Fruit fly (Drosophila melanogaster) whole organism, prepupa: Measurements from ENCODE around the gene slmo.
A peak's percentile ranks its signal among the peaks of the same experiment; 100 is the strongest.

Experiments used
- Blimp-1 ChIP-seq: fragments of 200-800 bp; sonication (Bioruptor generic); optimal IDR thresholded peaks from 3 replicates; lab custom pipeline; 2017; ENCODE audit warnings: missing biosample characterization, missing genetic modification characterization, mild to moderate bottlenecking, moderate library complexity, missing genetic modification reagents
- CG10631 ChIP-seq: fragments of 200-800 bp; sonication (Bioruptor generic); optimal IDR thresholded peaks from 2 replicates; lab custom pipeline; 2016; ENCODE audit warnings: missing biosample characterization, missing genetic modification characterization
- CG11762 ChIP-seq: fragments of 200-800 bp; sonication (Bioruptor generic); optimal IDR thresholded peaks from 3 replicates; lab custom pipeline; 2016; ENCODE audit warnings: missing biosample characterization, missing genetic modification characterization; ENCODE audit not compliant: insufficient read depth
- CG11902 ChIP-seq: fragments of 200-800 bp; sonication (Bioruptor generic); optimal IDR thresholded peaks from 3 replicates; lab custom pipeline; 2016; ENCODE audit warnings: missing biosample characterization, missing genetic modification characterization
- CG15336 ChIP-seq: fragments of 200-800 bp; sonication (Bioruptor generic); IDR thresholded peaks from 2 replicates; pipeline ENCODE4 v1.3.6; 2022; ENCODE audit warnings: missing biosample characterization, missing genetic modification characterization
- CG16779 ChIP-seq: fragments of 200-800 bp; sonication (Bioruptor generic); optimal IDR thresholded peaks from 3 replicates; lab custom pipeline; 2017; ENCODE audit warnings: missing biosample characterization, mild to moderate bottlenecking, missing genetic modification characterization
- CG3032 ChIP-seq: fragments of 200-800 bp; optimal IDR thresholded peaks from 2 replicates; lab custom pipeline; 2019; ENCODE audit warnings: missing biosample characterization, mild to moderate bottlenecking, missing genetic modification characterization, moderate library complexity
- CG31627 ChIP-seq: fragments of 200-800 bp; sonication (Bioruptor generic); optimal IDR thresholded peaks from 3 replicates; lab custom pipeline; 2016; ENCODE audit warnings: missing biosample characterization, missing genetic modification characterization
- CG32006 ChIP-seq: fragments of 200-800 bp; sonication (Bioruptor generic); optimal IDR thresholded peaks from 3 replicates; lab custom pipeline; 2017; ENCODE audit warnings: missing biosample characterization, mild to moderate bottlenecking, missing genetic modification characterization
- CG34406 ChIP-seq: fragments of 200-800 bp; sonication (Bioruptor generic); optimal IDR thresholded peaks from 3 replicates; lab custom pipeline; 2016; ENCODE audit warnings: missing biosample characterization, missing genetic modification characterization
- CG3919 ChIP-seq: fragments of 200-800 bp; sonication (Bioruptor generic); optimal IDR thresholded peaks from 3 replicates; lab custom pipeline; 2016; ENCODE audit warnings: missing biosample characterization, missing genetic modification characterization
- CG4318 ChIP-seq: fragments of 200-800 bp; sonication (Bioruptor generic); optimal IDR thresholded peaks from 3 replicates; lab custom pipeline; 2017; ENCODE audit warnings: missing biosample characterization, mild to moderate bottlenecking, missing genetic modification characterization
- CG6163 ChIP-seq: fragments of 200-800 bp; sonication (Bioruptor generic); IDR thresholded peaks from 3 replicates; pipeline ENCODE4 v1.3.6; 2022; ENCODE audit warnings: missing biosample characterization, missing genetic modification characterization
- CG6792 ChIP-seq: fragments of 200-800 bp; sonication (Bioruptor generic); optimal IDR thresholded peaks from 3 replicates; lab custom pipeline; 2016; ENCODE audit warnings: missing biosample characterization, missing genetic modification characterization
- CG6808 ChIP-seq: fragments of 200-800 bp; sonication (Bioruptor generic); optimal IDR thresholded peaks from 3 replicates; lab custom pipeline; 2017; ENCODE audit warnings: missing biosample characterization, missing genetic modification characterization, mild to moderate bottlenecking, moderate library complexity, missing genetic modification reagents
- CG6854 ChIP-seq: fragments of 200-800 bp; sonication (Bioruptor generic); optimal IDR thresholded peaks from 2 replicates; lab custom pipeline; 2017; ENCODE audit warnings: missing biosample characterization, mild to moderate bottlenecking, missing genetic modification characterization
- CG7368 ChIP-seq: fragments of 200-800 bp; sonication (Bioruptor generic); optimal IDR thresholded peaks from 3 replicates; lab custom pipeline; 2016; ENCODE audit warnings: missing biosample characterization, missing genetic modification characterization
- CG8632 ChIP-seq: fragments of 200-800 bp; sonication (Bioruptor generic); optimal IDR thresholded peaks from 3 replicates; lab custom pipeline; 2016; ENCODE audit warnings: missing biosample characterization, missing genetic modification characterization
- CG9139 ChIP-seq: fragments of 200-800 bp; sonication (Bioruptor generic); optimal IDR thresholded peaks from 3 replicates; lab custom pipeline; 2017; ENCODE audit warnings: missing biosample characterization, mild to moderate bottlenecking, missing genetic modification characterization
- Eip78C ChIP-seq: fragments of 200-800 bp; sonication (Bioruptor generic); peaks from one replicate; lab custom pipeline; 2016; ENCODE audit warnings: missing biosample characterization, missing genetic modification characterization
- Eip93F ChIP-seq: fragments of 200-800 bp; sonication (Bioruptor generic); optimal IDR thresholded peaks from 2 replicates; lab custom pipeline; 2016; ENCODE audit warnings: missing biosample characterization, mild to moderate bottlenecking, missing genetic modification characterization
- Ets21C ChIP-seq: fragments of 200-800 bp; sonication (Bioruptor generic); optimal IDR thresholded peaks from 3 replicates; lab custom pipeline; 2016; ENCODE audit warnings: missing biosample characterization, missing genetic modification characterization
- Gug ChIP-seq: fragments of 200-800 bp; sonication (Bioruptor generic); IDR thresholded peaks from 2 replicates; pipeline ENCODE4 v1.3.6; 2022; ENCODE audit warnings: missing biosample characterization, missing genetic modification characterization
- Hr38 ChIP-seq: sonication (Bioruptor generic); optimal IDR thresholded peaks from 2 replicates; lab custom pipeline; 2016; ENCODE audit warnings: missing biosample characterization, missing genetic modification characterization
- Hr39 ChIP-seq: fragments of 200-800 bp; sonication (Bioruptor generic); optimal IDR thresholded peaks from 2 replicates; lab custom pipeline; 2016; ENCODE audit warnings: missing biosample characterization, missing genetic modification characterization
- Hr4 ChIP-seq: fragments of 200-800 bp; sonication (Bioruptor generic); optimal IDR thresholded peaks from 3 replicates; lab custom pipeline; 2016; ENCODE audit warnings: missing biosample characterization, missing genetic modification characterization
- Met ChIP-seq: fragments of 200-800 bp; sonication (Bioruptor generic); optimal IDR thresholded peaks from 3 replicates; lab custom pipeline; 2016; ENCODE audit warnings: missing biosample characterization, missing genetic modification characterization
- Smox ChIP-seq: fragments of 200-800 bp; sonication (Bioruptor generic); optimal IDR thresholded peaks from 3 replicates; lab custom pipeline; 2016; ENCODE audit warnings: missing biosample characterization, missing genetic modification characterization
- Sox14 ChIP-seq: fragments of 200-800 bp; sonication (Bioruptor generic); optimal IDR thresholded peaks from 3 replicates; lab custom pipeline; 2016; ENCODE audit warnings: missing biosample characterization, missing genetic modification characterization
- Sox15 ChIP-seq: fragments of 200-800 bp; sonication (Bioruptor generic); optimal IDR thresholded peaks from 3 replicates; lab custom pipeline; 2016; ENCODE audit warnings: missing biosample characterization, missing genetic modification characterization
- achi ChIP-seq: fragments of 200-800 bp; sonication (Bioruptor generic); optimal IDR thresholded peaks from 3 replicates; lab custom pipeline; 2016; ENCODE audit warnings: missing biosample characterization, missing genetic modification characterization
- dac ChIP-seq: fragments of 200-800 bp; sonication (Bioruptor generic); optimal IDR thresholded peaks from 2 replicates; lab custom pipeline; 2017; ENCODE audit warnings: missing biosample characterization, mild to moderate bottlenecking, missing genetic modification characterization
- dsx ChIP-seq: fragments of 200-800 bp; optimal IDR thresholded peaks from 3 replicates; lab custom pipeline; 2019; ENCODE audit warnings: missing biosample characterization, mild to moderate bottlenecking, missing genetic modification characterization, moderate library complexity; ENCODE audit not compliant: poor library complexity, severe bottlenecking
- eg ChIP-seq: fragments of 200-800 bp; sonication (Bioruptor generic); IDR thresholded peaks from 3 replicates; pipeline ENCODE4 v1.3.6; 2022; ENCODE audit warnings: missing biosample characterization, missing genetic modification characterization
- esn ChIP-seq: fragments of 200-800 bp; sonication (Bioruptor generic); optimal IDR thresholded peaks from 2 replicates; lab custom pipeline; 2016; ENCODE audit warnings: missing biosample characterization, mild to moderate bottlenecking, missing genetic modification characterization, moderate library complexity
- fd59A ChIP-seq: fragments of 200-800 bp; sonication (Bioruptor generic); optimal IDR thresholded peaks from 2 replicates; lab custom pipeline; 2017; ENCODE audit warnings: missing biosample characterization, mild to moderate bottlenecking, missing genetic modification characterization, missing genetic modification reagents
- fd85E ChIP-seq: fragments of 200-800 bp; sonication (Bioruptor generic); optimal IDR thresholded peaks from 3 replicates; lab custom pipeline; 2016; ENCODE audit warnings: missing biosample characterization, missing genetic modification characterization
- fkh ChIP-seq: fragments of 200-800 bp; sonication (Bioruptor generic); optimal IDR thresholded peaks from 3 replicates; lab custom pipeline; 2017; ENCODE audit warnings: missing biosample characterization, mild to moderate bottlenecking, missing genetic modification characterization, moderate library complexity
- lz ChIP-seq: fragments of 200-800 bp; sonication (Bioruptor generic); optimal IDR thresholded peaks from 3 replicates; lab custom pipeline; 2016; ENCODE audit warnings: missing biosample characterization, missing genetic modification characterization
- salr ChIP-seq, 2 experiments: fragments of 200-800 bp; sonication (Bioruptor generic); optimal IDR thresholded peaks; 3 replicates each; lab custom pipeline; 2016 to 2018; ENCODE audit warnings: missing biosample characterization in 2 of 2, missing genetic modification characterization in 2 of 2, mild to moderate bottlenecking in 1 of 2
- spab ChIP-seq: fragments of 200-800 bp; sonication (Bioruptor generic); optimal IDR thresholded peaks from 2 replicates; lab custom pipeline; 2017; ENCODE audit warnings: missing biosample characterization, mild to moderate bottlenecking, missing genetic modification characterization, missing genetic modification reagents
- ss ChIP-seq, 2 experiments: fragments of 200-800 bp; sonication (Bioruptor generic); optimal IDR thresholded peaks; 2 replicates in 1 of 2; 3 replicates in 1 of 2; lab custom pipeline; 2017 to 2018; ENCODE audit warnings: mild to moderate bottlenecking in 2 of 2, missing biosample characterization in 2 of 2, missing genetic modification characterization in 2 of 2, moderate library complexity in 1 of 2
- svp ChIP-seq: fragments of 200-800 bp; sonication (Bioruptor generic); peaks from one replicate; lab custom pipeline; 2016; ENCODE audit warnings: missing biosample characterization, missing genetic modification characterization
- topi ChIP-seq: fragments of 200-800 bp; sonication (Bioruptor generic); optimal IDR thresholded peaks from 3 replicates; lab custom pipeline; 2016; ENCODE audit warnings: missing biosample characterization, missing genetic modification characterization
- vri ChIP-seq: fragments of 200-800 bp; sonication (Bioruptor generic); optimal IDR thresholded peaks from 3 replicates; lab custom pipeline; 2016; ENCODE audit warnings: missing biosample characterization, mild to moderate bottlenecking, missing genetic modification characterization

The slmo gene

dm6 chr2L:6081134-6081832, 32.8 kb upstream of the slmo start:
- TF ChIP-seq Hr39 (GFP tag; lab: Kevin White, UChicago) (peak; percentile 4), ss (GFP tag; optimal IDR thresholded peaks at IDR 0.05; lab: Kevin White, UChicago) (peak; percentile 54 to 73), CG11902 (no peak), dac (GFP tag; lab: Kevin White, UChicago) (no peak), Blimp-1 (GFP tag; lab: Kevin White, UChicago) (peak; percentile 42), esn (GFP tag; lab: Kevin White, UChicago) (no peak), CG4318 (GFP tag; lab: Kevin White, UChicago) (no peak), CG31627 (GFP tag; lab: Kevin White, UChicago) (no peak), CG6808 (no peak), Sox14 (GFP tag; lab: Kevin White, UChicago) (no peak), fkh (GFP tag; lab: Kevin White, UChicago) (no peak), CG15336 (no peak), Ets21C (GFP tag; lab: Kevin White, UChicago) (no peak), Met (GFP tag; lab: Kevin White, UChicago) (peak; percentile 100), Eip78C (peak; percentile 93), CG3032 (no peak), achi (GFP tag; lab: Kevin White, UChicago) (no peak), CG6792 (GFP tag; lab: Kevin White, UChicago) (no peak), Eip93F (GFP tag; lab: Kevin White, UChicago) (peak; percentile 73), CG3919 (GFP tag; lab: Kevin White, UChicago) (no peak), CG6163 (GFP tag; lab: Robert Waterston, UW) (peak; percentile 29; the same call in 1 of the 3 replicates), CG32006 (GFP tag; lab: Kevin White, UChicago) (no peak), Sox15 (GFP tag; lab: Kevin White, UChicago) (no peak), CG8632 (GFP tag; lab: Kevin White, UChicago) (no peak), Hr38 (no peak), CG6854 (GFP tag; lab: Kevin White, UChicago) (peak; percentile 72), svp (peak; percentile 93), Gug (GFP tag; lab: Robert Waterston, UW) (no peak)
- TF ChIP-seq, all 60 proteins: peak for 9

dm6 chr2L:6080329-6080728, 31.8 kb upstream of the slmo start:
- peak; percentile 28; the same call in 1 of the 3 replicates for TF ChIP-seq CG6163 (GFP tag; lab: Robert Waterston, UW)
- TF ChIP-seq fkh (GFP tag; lab: Kevin White, UChicago) = peak; percentile 91
- TF ChIP-seq CG34406 (GFP tag; lab: Kevin White, UChicago) = no peak
- peak; percentile 39 for TF ChIP-seq CG16779 (tag; lab: Kevin White, UChicago)

DNA sequence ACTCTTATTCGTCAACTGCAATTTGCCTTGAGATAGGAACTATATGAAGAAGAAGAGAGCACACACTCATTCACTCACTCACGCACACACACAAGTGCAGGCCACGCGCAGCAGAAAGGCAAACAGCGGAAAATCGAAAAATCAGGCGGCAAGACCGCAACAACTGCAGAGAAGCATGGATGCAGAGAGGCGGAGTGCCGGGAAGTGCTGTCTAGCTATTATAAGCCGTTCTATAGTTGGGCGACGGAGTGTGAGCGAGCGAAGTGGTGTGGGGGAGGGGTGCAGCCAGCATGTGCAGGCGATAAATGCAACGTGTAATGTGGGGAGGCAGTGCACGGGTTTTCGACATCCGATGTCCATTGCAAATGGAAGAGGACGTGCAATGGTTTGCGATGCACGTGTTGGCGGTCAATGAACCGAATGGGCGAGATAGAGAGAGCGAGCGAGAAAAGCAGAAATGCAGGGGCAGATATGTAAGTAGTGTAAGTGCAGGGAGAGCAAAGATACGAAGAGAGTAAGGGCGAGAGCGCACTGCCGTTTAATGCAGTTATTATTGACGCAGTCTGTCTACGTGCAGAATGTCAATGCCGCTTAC, 30.3 kb upstream of the slmo start:
- no peak for TF ChIP-seq Hr4 (GFP tag; lab: Kevin White, UChicago)
- TF ChIP-seq esn (GFP tag; lab: Kevin White, UChicago) = peak; percentile 3
- TF ChIP-seq spab (GFP tag; lab: Kevin White, UChicago) = no peak
- peak; percentile 63 for TF ChIP-seq CG16779 (tag; lab: Kevin White, UChicago)
- no peak for TF ChIP-seq Smox
- TF ChIP-seq vri (GFP tag; lab: Kevin White, UChicago) = peak; percentile 29
- TF ChIP-seq CG7368 = peak; percentile 29
- TF ChIP-seq dsx = peak; percentile 30
- no peak for TF ChIP-seq CG11762 (GFP tag; lab: Kevin White, UChicago)
- TF ChIP-seq fkh (GFP tag; lab: Kevin White, UChicago) = peak; percentile 71
- TF ChIP-seq fd85E (GFP tag; lab: Kevin White, UChicago) = no peak
- TF ChIP-seq CG9139 (GFP tag; lab: Kevin White, UChicago) = no peak
- TF ChIP-seq fd59A (GFP tag; lab: Kevin White, UChicago) = no peak
- TF ChIP-seq Ets21C (GFP tag; lab: Kevin White, UChicago) = no peak
- no peak for TF ChIP-seq Sox15 (GFP tag; lab: Kevin White, UChicago)
- no peak for TF ChIP-seq CG6808
- TF ChIP-seq lz (GFP tag; lab: Kevin White, UChicago) = no peak
- peak; percentile 8 for TF ChIP-seq topi (GFP tag; lab: Kevin White, UChicago)
- no peak for TF ChIP-seq CG10631
- no peak for TF ChIP-seq CG4318 (GFP tag; lab: Kevin White, UChicago)
- no peak for TF ChIP-seq salr (GFP tag; optimal IDR thresholded peaks at IDR 0.05; lab: Kevin White, UChicago)
- no peak for TF ChIP-seq eg
- no peak for TF ChIP-seq CG31627 (GFP tag; lab: Kevin White, UChicago)
- no peak for TF ChIP-seq Blimp-1 (GFP tag; lab: Kevin White, UChicago)
- no peak for TF ChIP-seq CG3032
- TF ChIP-seq Eip93F (GFP tag; lab: Kevin White, UChicago) = no peak
